Worm (Caenorhabditis elegans) whole organism, mixed stage, embryonic: Measurements from ENCODE around the gene Y62E10A.24.

Experiments
- blmp-1 ChIP-seq: fragments of 150-350 bp; optimal IDR thresholded peaks from 2 replicates; lab custom pipeline; 2014; ENCODE audit warnings: missing biosample characterization, missing genetic modification characterization
- mab-5 ChIP-seq: fragments of 150-350 bp; optimal IDR thresholded peaks from 2 replicates; lab custom pipeline; 2014; ENCODE audit warnings: missing biosample characterization, missing genetic modification characterization
- unc-62 ChIP-seq: fragments of 150-350 bp; optimal IDR thresholded peaks from 2 replicates; lab custom pipeline; 2014; ENCODE audit warnings: missing biosample characterization, missing genetic modification reagents, missing genetic modification characterization

- TF ChIP-seq unc-62 (GFP tag; lab: Kevin White, UChicago) (no peak), blmp-1 (tag; lab: Kevin White, UChicago) (no peak), mab-5 (tag; lab: Kevin White, UChicago) (no peak)
Measured at ce11 chrIV:13331285-13331684, 39.2 kb upstream of the Y62E10A.24 start, which contains the start of gene pqn-74.
